Fruit fly (Drosophila melanogaster): Measurements from ENCODE around the gene Nprl2.

DNA sequence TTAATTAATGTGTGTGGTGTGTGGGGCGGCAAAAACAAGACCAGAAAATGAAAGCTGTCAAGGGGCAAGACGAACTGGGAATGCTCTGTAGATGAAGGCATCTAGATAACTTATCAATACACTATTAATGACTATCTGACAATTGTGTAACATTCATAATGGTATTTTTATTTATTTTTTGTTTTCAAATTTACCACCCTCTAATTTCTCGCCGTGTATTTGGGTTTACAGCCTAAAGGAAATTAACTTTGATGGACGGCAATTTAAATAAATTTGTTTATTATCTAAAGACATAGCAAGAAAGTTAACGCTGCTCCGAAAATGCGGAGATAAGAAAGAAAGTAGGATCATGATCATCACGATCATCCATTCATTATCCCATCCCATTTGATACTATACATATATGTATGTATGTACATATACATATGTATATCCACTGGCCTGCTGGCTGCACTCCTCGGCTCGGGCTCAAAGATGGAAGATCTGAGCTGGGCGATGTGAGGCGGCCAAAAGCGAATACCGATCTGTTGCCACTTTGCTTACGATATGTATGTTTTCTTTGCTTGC is 48.7 kb upstream of the Nprl2 start:
- TF ChIP-seq ovo (GFP tag; optimal IDR thresholded peaks at IDR 0.05) (no peak), CG7045 (GFP tag; optimal IDR thresholded peaks at IDR 0.05) (no peak)
